Worm (Caenorhabditis elegans) whole organism, L2 larva: ENCODE results near the gene Y17G9B.5.
"Not testable (repeated sequence)": the region's sequence is repeated elsewhere in the genome, so short reads cannot be mapped to it uniquely, and the experiment has no call there.

Experiments used
- C34F6.9 ChIP-seq: fragments of 150-350 bp; optimal IDR thresholded peaks from 2 replicates; lab custom pipeline; 2014; ENCODE audit warnings: missing biosample characterization, missing genetic modification characterization
- F13H6.1 ChIP-seq: sonication (generic microtip); optimal IDR thresholded peaks from 2 replicates; lab custom pipeline; 2016; ENCODE audit warnings: missing genetic modification characterization, missing compliant biosample characterization
- R02D3.7 ChIP-seq: fragments of 150-350 bp; optimal IDR thresholded peaks from 2 replicates; lab custom pipeline; 2014; ENCODE audit warnings: missing biosample characterization, missing genetic modification characterization
- Y55F3AM.14 ChIP-seq: fragments of 200-800 bp; sonication (Bioruptor generic); optimal IDR thresholded peaks from 2 replicates; lab custom pipeline; 2018; ENCODE audit warnings: mild to moderate bottlenecking, missing genetic modification characterization, missing compliant biosample characterization
- ZK546.5 ChIP-seq: sonication (generic microtip); optimal IDR thresholded peaks from 2 replicates; lab custom pipeline; 2017; ENCODE audit warnings: missing biosample characterization, missing genetic modification characterization
- aly-2 ChIP-seq: fragments of 150-350 bp; optimal IDR thresholded peaks from 2 replicates; lab custom pipeline; 2014; ENCODE audit warnings: missing biosample characterization, missing genetic modification characterization
- ceh-16 ChIP-seq: fragments of 150-350 bp; optimal IDR thresholded peaks from 2 replicates; lab custom pipeline; 2014; ENCODE audit warnings: missing biosample characterization, missing genetic modification characterization
- ceh-82 ChIP-seq: fragments of 150-350 bp; optimal IDR thresholded peaks from 2 replicates; lab custom pipeline; 2014; ENCODE audit warnings: missing biosample characterization, missing genetic modification characterization
- crh-2 ChIP-seq: sonication (generic microtip); optimal IDR thresholded peaks from 2 replicates; lab custom pipeline; 2017; ENCODE audit warnings: missing biosample characterization, missing genetic modification characterization
- egl-27 ChIP-seq: sonication (generic microtip); optimal IDR thresholded peaks from 3 replicates; lab custom pipeline; 2017; ENCODE audit warnings: missing biosample characterization, missing genetic modification reagents, missing genetic modification characterization
- fos-1 ChIP-seq: fragments of 150-350 bp; optimal IDR thresholded peaks from 2 replicates; lab custom pipeline; 2014; ENCODE audit warnings: missing biosample characterization, missing genetic modification characterization
- gmeb-1 ChIP-seq: fragments of 150-350 bp; optimal IDR thresholded peaks from 2 replicates; lab custom pipeline; 2014; ENCODE audit warnings: missing biosample characterization, missing genetic modification characterization
- lin-11 ChIP-seq: fragments of 150-350 bp; sonication (generic microtip); optimal IDR thresholded peaks from 2 replicates; lab custom pipeline; 2014; ENCODE audit warnings: missing biosample characterization, missing genetic modification characterization, inconsistent platforms, mixed read lengths
- lin-13 ChIP-seq: fragments of 150-350 bp; optimal IDR thresholded peaks from 2 replicates; lab custom pipeline; 2014; ENCODE audit warnings: missing biosample characterization, missing genetic modification reagents, missing genetic modification characterization
- lin-39 ChIP-seq: fragments of 150-350 bp; optimal IDR thresholded peaks from 2 replicates; lab custom pipeline; 2014; ENCODE audit warnings: missing biosample characterization, missing genetic modification reagents, missing genetic modification characterization
- lsy-2 ChIP-seq, 2 experiments: fragments of 150-350 bp in 1 of 2; sonication (generic microtip) in 1 of 2; optimal IDR thresholded peaks; 2 replicates each; lab custom pipeline; 2014 to 2017; ENCODE audit warnings: missing biosample characterization in 2 of 2, missing genetic modification characterization in 2 of 2
- mab-5 ChIP-seq: fragments of 150-350 bp; optimal IDR thresholded peaks from 2 replicates; lab custom pipeline; 2014; ENCODE audit warnings: missing biosample characterization, missing genetic modification characterization
- mdl-1 ChIP-seq, 2 experiments: fragments of 150-350 bp in 1 of 2; sonication (generic microtip) in 1 of 2; optimal IDR thresholded peaks; 2 replicates each; lab custom pipeline; 2017; ENCODE audit warnings: missing biosample characterization in 2 of 2, missing genetic modification characterization in 2 of 2
- nhr-10 ChIP-seq: sonication (generic microtip); optimal IDR thresholded peaks from 2 replicates; lab custom pipeline; 2017; ENCODE audit warnings: missing biosample characterization, missing genetic modification characterization
- nhr-11 ChIP-seq: fragments of 150-350 bp; optimal IDR thresholded peaks from 2 replicates; lab custom pipeline; 2014; ENCODE audit warnings: missing biosample characterization, missing genetic modification characterization
- nhr-129 ChIP-seq: fragments of 150-350 bp; optimal IDR thresholded peaks from 2 replicates; lab custom pipeline; 2014; ENCODE audit warnings: missing biosample characterization, missing genetic modification characterization
- nhr-21 ChIP-seq: fragments of 150-350 bp; optimal IDR thresholded peaks from 2 replicates; lab custom pipeline; 2014; ENCODE audit warnings: missing biosample characterization, missing genetic modification characterization
- nhr-23 ChIP-seq: fragments of 150-350 bp; optimal IDR thresholded peaks from 2 replicates; lab custom pipeline; 2014; ENCODE audit warnings: missing biosample characterization, missing genetic modification reagents, missing genetic modification characterization
- nhr-237 ChIP-seq: fragments of 150-350 bp; optimal IDR thresholded peaks from 2 replicates; lab custom pipeline; 2014; ENCODE audit warnings: missing biosample characterization, missing genetic modification characterization
- nhr-25 ChIP-seq: fragments of 150-350 bp; sonication (generic microtip); optimal IDR thresholded peaks from 3 replicates; lab custom pipeline; 2014; ENCODE audit warnings: missing biosample characterization, missing genetic modification characterization
- nhr-6 ChIP-seq: fragments of 150-350 bp; optimal IDR thresholded peaks from 2 replicates; lab custom pipeline; 2014; ENCODE audit warnings: missing biosample characterization, missing genetic modification characterization
- peb-1 ChIP-seq: fragments of 150-350 bp; optimal IDR thresholded peaks from 2 replicates; lab custom pipeline; 2014; ENCODE audit warnings: missing biosample characterization, missing genetic modification characterization
- sem-4 ChIP-seq: fragments of 150-350 bp; optimal IDR thresholded peaks from 2 replicates; lab custom pipeline; 2014; ENCODE audit warnings: missing biosample characterization, missing genetic modification reagents, missing genetic modification characterization
- skn-1 ChIP-seq: sonication (generic microtip); optimal IDR thresholded peaks from 2 replicates; lab custom pipeline; 2017; ENCODE audit warnings: missing biosample characterization, missing genetic modification characterization
- sma-3 ChIP-seq: sonication (generic microtip); optimal IDR thresholded peaks from 2 replicates; lab custom pipeline; 2016; ENCODE audit warnings: missing genetic modification reagents, missing genetic modification characterization, missing compliant biosample characterization
- sma-9 ChIP-seq, 2 experiments: fragments of 150-350 bp in 1 of 2; sonication (generic microtip) in 1 of 2; optimal IDR thresholded peaks; 2 replicates each; lab custom pipeline; 2014 to 2016; ENCODE audit warnings: missing genetic modification characterization in 2 of 2, mild to moderate bottlenecking in 1 of 2, missing biosample characterization in 1 of 2, missing compliant biosample characterization in 1 of 2, missing genetic modification reagents in 1 of 2, moderate library complexity in 1 of 2
- unc-55 ChIP-seq: fragments of 150-350 bp; sonication (generic microtip); optimal IDR thresholded peaks from 3 replicates; lab custom pipeline; 2014; ENCODE audit warnings: missing biosample characterization, missing genetic modification reagents, missing genetic modification characterization
- unc-62 ChIP-seq: fragments of 150-350 bp; optimal IDR thresholded peaks from 2 replicates; lab custom pipeline; 2014; ENCODE audit warnings: missing biosample characterization, missing genetic modification reagents, missing genetic modification characterization
- zag-1 ChIP-seq: fragments of 150-350 bp; optimal IDR thresholded peaks from 2 replicates; lab custom pipeline; 2014; ENCODE audit warnings: missing biosample characterization, missing genetic modification characterization
- ztf-4 ChIP-seq: fragments of 150-350 bp; optimal IDR thresholded peaks from 2 replicates; lab custom pipeline; 2014; ENCODE audit warnings: missing biosample characterization, missing genetic modification characterization

Gene Y17G9B.5

DNA sequence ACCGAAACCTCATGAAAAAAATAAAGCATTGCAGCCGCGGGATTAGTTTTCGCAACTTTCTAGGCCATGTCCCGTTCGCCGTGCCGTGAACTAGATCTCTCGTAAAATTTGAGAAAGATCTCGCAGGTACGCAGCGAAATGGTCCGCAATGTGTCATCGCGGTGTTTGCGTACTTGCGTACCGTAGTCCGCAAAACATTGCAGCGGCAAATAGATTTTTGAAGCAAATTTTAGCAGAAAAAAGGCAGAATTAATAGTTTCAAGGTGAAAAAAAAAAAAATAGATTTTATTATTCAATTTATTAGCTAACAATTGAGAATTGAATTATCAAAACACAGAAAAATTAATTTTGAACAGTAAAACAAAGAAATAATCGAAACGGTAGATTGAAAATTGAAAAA is 22.1 kb upstream of the Y17G9B.5 start:
- TF ChIP-seq Y55F3AM.14 (GFP tag; lab: Kevin White, UChicago) (peak; percentile 91), ZK546.5 (tag; lab: Kevin White, UChicago) (peak; percentile 80), crh-2 (tag; lab: Kevin White, UChicago) (peak; percentile 67), unc-55 (GFP tag; lab: Kevin White, UChicago) (peak; percentile 58), gmeb-1 (tag; lab: Kevin White, UChicago) (peak; percentile 65), lsy-2 (tag; optimal IDR thresholded peaks at IDR 0.05; lab: Kevin White, UChicago) (peak; percentile 97 to 98), F13H6.1 (tag; lab: Kevin White, UChicago) (peak; percentile 90), fos-1 (peak; percentile 33), nhr-21 (tag; lab: Kevin White, UChicago) (peak; percentile 74), sma-9 (GFP tag; optimal IDR thresholded peaks at IDR 0.05; lab: Kevin White, UChicago) (peak; percentile 53), ztf-4 (tag; lab: Kevin White, UChicago) (peak; percentile 5), C34F6.9 (tag; lab: Kevin White, UChicago) (peak; percentile 62), R02D3.7 (tag; lab: Kevin White, UChicago) (peak; percentile 34), nhr-25 (peak; percentile 83), mab-5 (peak; percentile 68), nhr-6 (tag; lab: Kevin White, UChicago) (peak; percentile 11), ceh-82 (tag; lab: Kevin White, UChicago) (peak; percentile 4), lin-13 (GFP tag; lab: Kevin White, UChicago) (peak; percentile 72), nhr-129 (peak; percentile 13), sem-4 (tag; lab: Kevin White, UChicago) (peak; percentile 46), sma-3 (GFP tag; lab: Kevin White, UChicago) (peak; percentile 95)
- TF ChIP-seq sma-9 (tag; optimal IDR thresholded peaks at IDR 0.05; lab: Kevin White, UChicago): not testable (repeated sequence)

DNA sequence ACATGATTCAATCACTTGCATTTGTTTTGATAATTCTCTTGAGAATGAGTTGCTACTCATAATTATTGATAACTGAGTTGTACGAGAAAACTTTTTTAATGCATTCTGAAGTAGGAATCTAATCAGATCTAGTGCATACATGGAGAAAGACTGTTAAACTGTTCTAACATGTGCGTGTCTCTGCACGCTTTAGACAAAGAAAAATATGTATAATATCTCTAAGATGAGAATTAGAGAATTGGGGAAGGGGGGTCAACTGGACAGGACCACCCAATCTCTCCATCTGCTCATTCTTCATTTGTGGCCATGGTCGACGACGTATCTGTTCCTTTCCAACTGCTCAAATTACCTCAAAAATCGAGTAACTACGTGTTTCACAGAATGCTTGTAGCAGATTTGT is 12.8 kb upstream of the Y17G9B.5 start, which contains the start of gene fbxb-78:
Gene fbxb-78, plus strand, starts transcription at position 301 of the 400 bp plus-strand sequence.
- TF ChIP-seq sma-3 (GFP tag; lab: Kevin White, UChicago) (no peak), lin-39 (tag; lab: Kevin White, UChicago) (no peak), peb-1 (tag; lab: Kevin White, UChicago) (no peak), Y55F3AM.14 (GFP tag; lab: Kevin White, UChicago) (no peak), nhr-129 (no peak), mdl-1 (tag; optimal IDR thresholded peaks at IDR 0.05; lab: Kevin White, UChicago) (no peak), ztf-4 (tag; lab: Kevin White, UChicago) (no peak), unc-62 (GFP tag; lab: Kevin White, UChicago) (no peak), lsy-2 (tag; optimal IDR thresholded peaks at IDR 0.05; lab: Kevin White, UChicago) (no peak), mab-5 (no peak), lin-11 (tag; lab: Kevin White, UChicago) (no peak), egl-27 (tag; lab: Kevin White, UChicago) (no peak), unc-55 (GFP tag; lab: Kevin White, UChicago) (no peak), nhr-21 (tag; lab: Kevin White, UChicago) (no peak), zag-1 (tag; lab: Kevin White, UChicago) (no peak), aly-2 (tag; lab: Kevin White, UChicago) (no peak), crh-2 (tag; lab: Kevin White, UChicago) (no peak), nhr-23 (tag; lab: Kevin White, UChicago) (no peak), nhr-10 (tag; lab: Kevin White, UChicago) (no peak)
- TF ChIP-seq, all 48 proteins: peak for 0

DNA sequence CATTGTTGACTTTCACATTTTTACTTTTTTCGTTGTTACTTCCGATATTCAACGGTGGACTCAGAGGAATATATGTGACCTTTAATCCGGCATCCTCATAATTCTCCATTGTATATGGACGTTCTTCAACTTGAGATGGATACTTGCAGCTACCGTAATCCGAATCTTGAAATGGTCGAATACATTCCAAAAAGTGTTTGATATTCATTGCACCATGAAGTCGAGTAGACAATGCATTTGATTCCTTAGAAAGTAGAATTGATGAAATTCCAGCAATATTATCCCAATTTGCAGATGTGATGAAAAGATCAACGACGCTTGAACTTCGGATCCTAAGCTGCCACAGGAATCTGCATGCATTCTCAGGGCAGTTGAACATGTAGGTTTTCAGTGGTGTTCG is 7.6 kb upstream of the Y17G9B.5 start:
- no peak for TF ChIP-seq nhr-237 (tag; lab: Kevin White, UChicago)

DNA sequence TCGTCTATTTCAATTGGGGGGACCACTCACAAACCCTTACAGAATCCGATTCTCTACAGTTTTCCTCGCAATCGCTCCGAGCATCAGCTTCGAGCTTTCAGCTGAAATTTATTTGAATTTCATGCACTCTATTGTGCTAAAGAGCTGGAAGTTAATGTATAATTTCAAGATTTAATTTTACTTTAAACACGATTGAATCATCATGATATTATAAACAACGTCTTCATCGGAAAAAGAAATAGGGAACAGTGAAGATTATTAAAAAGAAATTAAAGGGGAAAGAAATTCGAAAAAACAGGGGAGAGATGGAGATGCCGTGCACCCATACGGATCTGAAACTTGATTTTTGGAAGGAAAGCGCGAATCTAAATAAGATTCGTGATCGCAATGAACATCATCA is 5.9 kb upstream of the Y17G9B.5 start, which contains the start of gene hoe-1:
Gene hoe-1, minus strand, starts transcription at position 101 of the 400 bp plus-strand sequence.
- TF ChIP-seq nhr-11 (tag; lab: Kevin White, UChicago): no peak
- no peak for TF ChIP-seq skn-1 (tag; lab: Kevin White, UChicago)
- no peak for TF ChIP-seq sem-4 (tag; lab: Kevin White, UChicago)
- no peak for TF ChIP-seq sma-9 (GFP tag; optimal IDR thresholded peaks at IDR 0.05; lab: Kevin White, UChicago)
- no peak for TF ChIP-seq sma-9 (tag; optimal IDR thresholded peaks at IDR 0.05; lab: Kevin White, UChicago)
- TF ChIP-seq F13H6.1 (tag; lab: Kevin White, UChicago): no peak
- no peak for TF ChIP-seq ceh-16 (tag; lab: Kevin White, UChicago)
- TF ChIP-seq mdl-1 (tag; optimal IDR thresholded peaks at IDR 0.05; lab: Kevin White, UChicago): no peak
